Worm (Caenorhabditis elegans): ENCODE data around the gene C34C6.9.
A peak's percentile ranks its signal among the peaks of the same experiment; 100 is the strongest.

Gene C34C6.9

ce11 chrII:8641131-8641530, 44.6 kb upstream of the C34C6.9 start, which contains the start of gene D2085.7:
Gene D2085.7 (plus strand): TSS chrII:8641381.
- TF ChIP-seq xbp-1 (tag; optimal IDR thresholded peaks at IDR 0.05) (no peak), elt-3 (tag; optimal IDR thresholded peaks at IDR 0.05) (peak in 1 of 6 experiments; percentile 11), blmp-1 (tag; optimal IDR thresholded peaks at IDR 0.05) (peak; percentile 81), nhr-12 (tag; optimal IDR thresholded peaks at IDR 0.05) (no peak), snu-23 (GFP tag; optimal IDR thresholded peaks at IDR 0.05) (no peak), efl-1 (optimal IDR thresholded peaks at IDR 0.05) (no peak), efl-1 (GFP tag; optimal IDR thresholded peaks at IDR 0.05 in 1 of 2) (peak in 1 of 2 experiments; percentile 58), lin-14 (GFP tag; optimal IDR thresholded peaks at IDR 0.05) (peak; percentile 39), lin-35 (GFP tag; optimal IDR thresholded peaks at IDR 0.05) (peak in 1 of 2 experiments; percentile 4), nhr-85 (tag) (peak; percentile 57), Y116A8C.19 (tag; optimal IDR thresholded peaks at IDR 0.05; ENCODE audit: borderline replicate concordance) (no peak), fos-1 (tag; optimal IDR thresholded peaks at IDR 0.05) (no peak), pax-3 (tag; optimal IDR thresholded peaks at IDR 0.05) (no peak), lin-15B (tag; optimal IDR thresholded peaks at IDR 0.05) (no peak), ceh-88 (GFP tag; IDR thresholded peaks at IDR 0.05) (no peak)

- TF ChIP-seq mep-1 (tag; optimal IDR thresholded peaks at IDR 0.05) (no peak), lin-14 (GFP tag; optimal IDR thresholded peaks at IDR 0.05) (peak; percentile 13), blmp-1 (tag; optimal IDR thresholded peaks at IDR 0.05) (peak; percentile 83)
These were observed 43.3 kb upstream of the C34C6.9 start for ce11 chrII:8642376-8642775.

ce11 chrII:8643627-8644356, 41.9 kb upstream of the C34C6.9 start:
- TF ChIP-seq lsy-2 (tag; optimal IDR thresholded peaks at IDR 0.05) (peak in 1 of 2 experiments; percentile 20), dsc-1 (tag; optimal IDR thresholded peaks at IDR 0.05) (peak; percentile 90), blmp-1 (tag; optimal IDR thresholded peaks at IDR 0.05) (peak; percentile 37), egl-13 (tag; optimal IDR thresholded peaks at IDR 0.05) (no peak), efl-1 (optimal IDR thresholded peaks at IDR 0.05) (no peak), efl-1 (GFP tag; optimal IDR thresholded peaks at IDR 0.05 in 1 of 2) (peak in 1 of 2 experiments; percentile 67), lir-3 (tag; optimal IDR thresholded peaks at IDR 0.05; ENCODE audit: poor library complexity) (no peak), fkh-4 (tag; optimal IDR thresholded peaks at IDR 0.05; ENCODE audit: borderline replicate concordance) (peak; percentile 76), lin-14 (GFP tag; optimal IDR thresholded peaks at IDR 0.05) (peak; percentile 58), fkh-10 (GFP tag; optimal IDR thresholded peaks at IDR 0.05) (no peak), nhr-71 (tag; optimal IDR thresholded peaks at IDR 0.05) (peak; percentile 18), aly-2 (tag; optimal IDR thresholded peaks at IDR 0.05) (no peak)

- TF ChIP-seq hlh-4 (tag; optimal IDR thresholded peaks at IDR 0.05) (no peak), tlp-1 (tag; optimal IDR thresholded peaks at IDR 0.05) (no peak), nhr-237 (tag; optimal IDR thresholded peaks at IDR 0.05) (no peak), zip-4 (GFP tag; optimal IDR thresholded peaks at IDR 0.05) (no peak), zag-1 (tag; optimal IDR thresholded peaks at IDR 0.05) (no peak), unc-86 (tag; optimal IDR thresholded peaks at IDR 0.05) (no peak), ceh-82 (tag; optimal IDR thresholded peaks at IDR 0.05) (no peak), egl-27 (tag; optimal IDR thresholded peaks at IDR 0.05) (no peak), fkh-10 (GFP tag; optimal IDR thresholded peaks at IDR 0.05) (no peak), lin-13 (GFP tag; optimal IDR thresholded peaks at IDR 0.05) (no peak), pag-3 (tag; optimal IDR thresholded peaks at IDR 0.05; ENCODE audit: borderline replicate concordance, insufficient read depth) (no peak), mef-2 (tag; optimal IDR thresholded peaks at IDR 0.05) (no peak), hpl-2 (GFP tag; optimal IDR thresholded peaks at IDR 0.05) (no peak), xbp-1 (tag; optimal IDR thresholded peaks at IDR 0.05) (no peak), egl-13 (tag; optimal IDR thresholded peaks at IDR 0.05) (no peak), hlh-17 (GFP tag; optimal IDR thresholded peaks at IDR 0.05; ENCODE audit: borderline replicate concordance) (no peak), C34B4.2 (tag; optimal IDR thresholded peaks at IDR 0.05) (no peak), lin-14 (GFP tag; optimal IDR thresholded peaks at IDR 0.05) (no peak), lir-3 (tag; optimal IDR thresholded peaks at IDR 0.05; ENCODE audit: poor library complexity) (no peak), unc-30 (tag; optimal IDR thresholded peaks at IDR 0.05) (no peak)
These were observed 39.3 kb upstream of the C34C6.9 start for ce11 chrII:8646437-8646836.
